Fruit fly (Drosophila melanogaster) whole organism, embryonic: ENCODE results near the gene hng2.

Experiments
- Abd-B ChIP-seq: fragments of 200-800 bp; sonication (Bioruptor generic); optimal IDR thresholded peaks from 2 replicates; lab custom pipeline; 2018; ENCODE audit warnings: missing biosample characterization, mild to moderate bottlenecking, missing genetic modification characterization, moderate library complexity
- Antp ChIP-seq: fragments of 200-800 bp; sonication (Bioruptor generic); optimal IDR thresholded peaks from 3 replicates; lab custom pipeline; 2016; ENCODE audit warnings: missing biosample characterization, missing genetic modification characterization
- Bgb ChIP-seq: fragments of 200-800 bp; sonication (Bioruptor generic); IDR thresholded peaks from 2 replicates; pipeline ENCODE4 v1.3.6; 2022; ENCODE audit warnings: missing biosample characterization, missing genetic modification characterization; ENCODE audit not compliant: partially characterized antibody
- CG10565 ChIP-seq: fragments of 200-800 bp; sonication (Bioruptor generic); optimal IDR thresholded peaks from 3 replicates; lab custom pipeline; 2016; ENCODE audit warnings: missing biosample characterization, mild to moderate bottlenecking, missing genetic modification characterization
- CG11695 ChIP-seq: fragments of 200-800 bp; sonication (Bioruptor generic); IDR thresholded peaks from 3 replicates; pipeline ENCODE4 v1.3.6; 2022; ENCODE audit warnings: missing biosample characterization, missing genetic modification characterization
- CG11696 ChIP-seq: fragments of 200-800 bp; sonication (Bioruptor generic); IDR thresholded peaks from 2 replicates; pipeline ENCODE4 v1.3.6; 2022; ENCODE audit warnings: missing biosample characterization, missing genetic modification characterization
- CG1602 ChIP-seq: fragments of 200-800 bp; sonication (Bioruptor generic); optimal IDR thresholded peaks from 3 replicates; lab custom pipeline; 2016; ENCODE audit warnings: missing biosample characterization, missing genetic modification characterization
- CG17361 ChIP-seq: fragments of 200-800 bp; sonication (Bioruptor generic); IDR thresholded peaks from 3 replicates; pipeline ENCODE4 v1.3.6; 2022; ENCODE audit warnings: missing biosample characterization, missing genetic modification characterization
- CG1832 ChIP-seq: fragments of 200-800 bp; sonication (Bioruptor generic); optimal IDR thresholded peaks from 2 replicates; lab custom pipeline; 2017; ENCODE audit warnings: missing biosample characterization, mild to moderate bottlenecking, missing genetic modification characterization, inconsistent platforms
- CG2120 ChIP-seq: fragments of 200-800 bp; sonication (Bioruptor generic); optimal IDR thresholded peaks from 3 replicates; lab custom pipeline; 2016; ENCODE audit warnings: missing biosample characterization, missing genetic modification characterization
- CG2889 ChIP-seq: fragments of 200-800 bp; sonication (Bioruptor generic); IDR thresholded peaks from 3 replicates; pipeline ENCODE4 v1.3.6; 2022; ENCODE audit warnings: missing biosample characterization, missing genetic modification characterization
- CG30431 ChIP-seq: fragments of 200-800 bp; sonication (Bioruptor generic); optimal IDR thresholded peaks from 2 replicates; lab custom pipeline; 2017; ENCODE audit warnings: missing biosample characterization, missing genetic modification characterization
- CG31388 ChIP-seq: fragments of 200-800 bp; sonication (Bioruptor generic); optimal IDR thresholded peaks from 2 replicates; lab custom pipeline; 2016; ENCODE audit warnings: missing biosample characterization, missing genetic modification characterization
- CG33557 ChIP-seq: fragments of 200-800 bp; sonication (Bioruptor generic); optimal IDR thresholded peaks from 2 replicates; lab custom pipeline; 2019; ENCODE audit warnings: missing biosample characterization, mild to moderate bottlenecking, missing genetic modification characterization, moderate library complexity
- CG4820 ChIP-seq: fragments of 200-800 bp; sonication (Bioruptor generic); optimal IDR thresholded peaks from 3 replicates; lab custom pipeline; 2016; ENCODE audit warnings: missing biosample characterization, missing genetic modification characterization
- CG7556 ChIP-seq: fragments of 200-800 bp; sonication (Bioruptor generic); optimal IDR thresholded peaks from 2 replicates; lab custom pipeline; 2017; ENCODE audit warnings: missing biosample characterization, mild to moderate bottlenecking, missing genetic modification characterization
- CG7987 ChIP-seq: fragments of 200-800 bp; sonication (Bioruptor generic); optimal IDR thresholded peaks from 2 replicates; lab custom pipeline; 2018; ENCODE audit warnings: missing biosample characterization, mild to moderate bottlenecking, missing genetic modification characterization, moderate library complexity
- CG9817 ChIP-seq: fragments of 200-800 bp; sonication (Bioruptor generic); optimal IDR thresholded peaks from 2 replicates; lab custom pipeline; 2018; ENCODE audit warnings: missing biosample characterization, mild to moderate bottlenecking, missing genetic modification characterization, moderate library complexity
- Chrac-16 ChIP-seq: fragments of 200-800 bp; sonication (Bioruptor generic); optimal IDR thresholded peaks from 3 replicates; lab custom pipeline; 2016; ENCODE audit warnings: missing biosample characterization, missing genetic modification characterization
- CrebB ChIP-seq: fragments of 200-800 bp; sonication (Bioruptor generic); optimal IDR thresholded peaks from 3 replicates; lab custom pipeline; 2018; ENCODE audit warnings: missing biosample characterization, mild to moderate bottlenecking, missing genetic modification characterization
- Dad ChIP-seq: fragments of 200-800 bp; sonication (Bioruptor generic); optimal IDR thresholded peaks from 3 replicates; lab custom pipeline; 2016; ENCODE audit warnings: missing biosample characterization, missing genetic modification characterization
- H2.0 ChIP-seq: fragments of 200-800 bp; sonication (Bioruptor generic); IDR thresholded peaks from 2 replicates; pipeline ENCODE4 v1.3.6; 2022; ENCODE audit warnings: missing biosample characterization, missing genetic modification characterization
- HHEX ChIP-seq: fragments of 200-800 bp; sonication (Bioruptor generic); optimal IDR thresholded peaks from 3 replicates; lab custom pipeline; 2017; ENCODE audit warnings: missing biosample characterization, mild to moderate bottlenecking, missing genetic modification characterization, missing genetic modification reagents
- Hr39 ChIP-seq: fragments of >200 bp; optimal IDR thresholded peaks from 2 replicates; lab custom pipeline; 2017
- Hsf ChIP-seq: fragments of 200-800 bp; sonication (Bioruptor generic); optimal IDR thresholded peaks from 3 replicates; lab custom pipeline; 2016; ENCODE audit warnings: missing biosample characterization, missing genetic modification characterization
- Lhr ChIP-seq: fragments of 200-800 bp; sonication (Bioruptor generic); optimal IDR thresholded peaks from 3 replicates; lab custom pipeline; 2017; ENCODE audit warnings: mild to moderate bottlenecking, missing biosample characterization, missing genetic modification reagents, missing genetic modification characterization
- Nf-YA ChIP-seq: fragments of 200-800 bp; sonication (Bioruptor generic); IDR thresholded peaks from 2 replicates; pipeline ENCODE4 v1.3.6; 2022; ENCODE audit warnings: missing biosample characterization, missing genetic modification characterization
- Nf-YB ChIP-seq: fragments of 200-800 bp; sonication (Bioruptor generic); optimal IDR thresholded peaks from 3 replicates; lab custom pipeline; 2019; ENCODE audit warnings: missing biosample characterization, mild to moderate bottlenecking, missing genetic modification characterization, moderate library complexity
- Rx ChIP-seq: fragments of 200-800 bp; sonication (Bioruptor generic); IDR thresholded peaks from 2 replicates; pipeline ENCODE4 v1.3.6; 2022; ENCODE audit warnings: missing biosample characterization, missing genetic modification characterization
- Usf ChIP-seq: fragments of 200-800 bp; sonication (Bioruptor generic); optimal IDR thresholded peaks from 2 replicates; lab custom pipeline; 2017; ENCODE audit warnings: missing genotype, missing biosample characterization, missing genetic modification characterization
- az2 ChIP-seq: fragments of 200-800 bp; sonication (Bioruptor generic); optimal IDR thresholded peaks from 3 replicates; lab custom pipeline; 2016; ENCODE audit warnings: missing biosample characterization, missing genetic modification characterization
- bbx ChIP-seq: fragments of 200-800 bp; sonication (Bioruptor generic); IDR thresholded peaks from 2 replicates; pipeline ENCODE4 v1.3.6; 2022; ENCODE audit warnings: missing biosample characterization, missing genetic modification characterization; ENCODE audit not compliant: partially characterized antibody
- btn ChIP-seq: fragments of 200-800 bp; sonication (Bioruptor generic); optimal IDR thresholded peaks from 2 replicates; lab custom pipeline; 2016; ENCODE audit warnings: missing biosample characterization, missing genetic modification characterization
- caup ChIP-seq: fragments of 200-800 bp; sonication (Bioruptor generic); optimal IDR thresholded peaks from 3 replicates; lab custom pipeline; 2017; ENCODE audit warnings: missing biosample characterization, mild to moderate bottlenecking, missing genetic modification characterization, moderate library complexity; ENCODE audit not compliant: severe bottlenecking
- crc ChIP-seq: fragments of 200-800 bp; sonication (Bioruptor generic); optimal IDR thresholded peaks from 2 replicates; lab custom pipeline; 2016; ENCODE audit warnings: missing biosample characterization, missing genetic modification characterization
- ewg ChIP-seq: fragments of 200-800 bp; sonication (Bioruptor generic); optimal IDR thresholded peaks from 3 replicates; lab custom pipeline; 2017; ENCODE audit warnings: mild to moderate bottlenecking, missing biosample characterization, missing genetic modification reagents, missing genetic modification characterization
- eyg ChIP-seq: fragments of 200-800 bp; sonication (Bioruptor generic); optimal IDR thresholded peaks from 3 replicates; lab custom pipeline; 2016; ENCODE audit warnings: missing biosample characterization, missing genetic modification characterization
- ftz-f1 ChIP-seq: fragments of 200-800 bp; sonication (Bioruptor generic); optimal IDR thresholded peaks from 2 replicates; lab custom pipeline; 2016; ENCODE audit warnings: missing biosample characterization, missing genetic modification characterization
- gsb ChIP-seq: fragments of 200-800 bp; sonication (Bioruptor generic); IDR thresholded peaks from 2 replicates; pipeline ENCODE4 v1.3.6; 2022; ENCODE audit warnings: missing biosample characterization, missing genetic modification characterization
- maf-S ChIP-seq: fragments of 200-800 bp; sonication (Bioruptor generic); optimal IDR thresholded peaks from 2 replicates; lab custom pipeline; 2016; ENCODE audit warnings: missing biosample characterization, missing genetic modification characterization
- nerfin-2 ChIP-seq: fragments of 200-800 bp; sonication (Bioruptor generic); IDR thresholded peaks from 2 replicates; pipeline ENCODE4 v1.3.6; 2022; ENCODE audit warnings: missing biosample characterization, missing genetic modification characterization; ENCODE audit not compliant: partially characterized antibody
- nmo ChIP-seq: fragments of 200-800 bp; sonication (Bioruptor generic); optimal IDR thresholded peaks from 2 replicates; lab custom pipeline; 2018; ENCODE audit warnings: missing biosample characterization, mild to moderate bottlenecking, missing genetic modification characterization, moderate library complexity
- otp ChIP-seq: fragments of 200-800 bp; sonication (Bioruptor generic); IDR thresholded peaks from 3 replicates; pipeline ENCODE4, ENCODE4 v1.3.6; 2022; ENCODE audit warnings: missing biosample characterization, missing genetic modification characterization
- pros ChIP-seq: fragments of 200-800 bp; sonication (Bioruptor generic); optimal IDR thresholded peaks from 3 replicates; lab custom pipeline; 2019; ENCODE audit warnings: missing biosample characterization, mild to moderate bottlenecking, missing genetic modification characterization, moderate library complexity
- row ChIP-seq: fragments of 200-800 bp; sonication (Bioruptor generic); IDR thresholded peaks from 3 replicates; pipeline ENCODE4 v1.3.6; 2022; ENCODE audit warnings: missing biosample characterization, missing genetic modification characterization
- sqz ChIP-seq: fragments of 200-800 bp; sonication (Bioruptor generic); optimal IDR thresholded peaks from 3 replicates; lab custom pipeline; 2018; ENCODE audit warnings: missing biosample characterization, mild to moderate bottlenecking, missing genetic modification characterization
- tna ChIP-seq: fragments of 200-800 bp; sonication (Bioruptor generic); IDR thresholded peaks from 2 replicates; pipeline ENCODE4 v1.3.6; 2022; ENCODE audit warnings: missing biosample characterization, missing genetic modification characterization; ENCODE audit not compliant: partially characterized antibody
- toy ChIP-seq: fragments of 200-800 bp; sonication (Bioruptor generic); IDR thresholded peaks from 2 replicates; pipeline ENCODE4 v1.3.6; 2022; ENCODE audit warnings: missing biosample characterization, missing genetic modification characterization
- z ChIP-seq: fragments of 200-800 bp; sonication (Bioruptor generic); IDR thresholded peaks from 3 replicates; pipeline ENCODE4 v1.3.6; 2022; ENCODE audit warnings: missing biosample characterization, missing genetic modification characterization

The hng2 gene

dm6 chr3R:8810397-8811184, 4.5 kb downstream of the hng2 start (continued):
- TF ChIP-seq CG1602 (GFP tag; lab: Kevin White, UChicago) (peak; percentile 66), Nf-YB (GFP tag; lab: Kevin White, UChicago) (peak; percentile 71), CG2889 (GFP tag; lab: Robert Waterston, UW) (peak; percentile 43; the same call in 2 of the 3 replicates), nmo (GFP tag; lab: Kevin White, UChicago) (peak; percentile 53), Antp (GFP tag; lab: Kevin White, UChicago) (no peak), btn (GFP tag; lab: Kevin White, UChicago) (peak; percentile 80), CG7987 (GFP tag; lab: Kevin White, UChicago) (peak; percentile 99), CG9817 (tag; lab: Kevin White, UChicago) (peak; percentile 56), Rx (GFP tag; lab: Robert Waterston, UW) (peak; percentile 66), z (GFP tag; lab: Robert Waterston, UW) (peak; percentile 63; the same call in 1 of the 3 replicates), Dad (GFP tag; lab: Kevin White, UChicago) (peak; percentile 24), CG17361 (no peak; the same call in 2 of the 3 replicates), CG2120 (GFP tag; lab: Kevin White, UChicago) (peak; percentile 64), maf-S (GFP tag; lab: Kevin White, UChicago) (peak; percentile 47), eyg (GFP tag; lab: Kevin White, UChicago) (peak; percentile 61), bbx (GFP tag; lab: Robert Waterston, UW) (no peak), Lhr (GFP tag; lab: Kevin White, UChicago) (peak; percentile 81), Usf (peak; percentile 22), Hsf (GFP tag; lab: Kevin White, UChicago) (peak; percentile 27), nerfin-2 (GFP tag; lab: Robert Waterston, UW) (no peak), row (GFP tag; lab: Robert Waterston, UW) (no peak; the same call in 2 of the 3 replicates), ftz-f1 (GFP tag; lab: Kevin White, UChicago) (no peak), CG33557 (peak; percentile 89), CG31388 (GFP tag; lab: Kevin White, UChicago) (no peak), tna (GFP tag; lab: Robert Waterston, UW) (no peak), ewg (peak; percentile 74), CG30431 (GFP tag; lab: Kevin White, UChicago) (no peak), CG1832 (no peak), CG10565 (no peak), CG11696 (GFP tag; lab: Robert Waterston, UW) (peak; percentile 73), toy (GFP tag; lab: Robert Waterston, UW) (peak; percentile 14; the same call in 1 of the 2 replicates), otp (peak; percentile 89), Hr39 (no peak), CG4820 (GFP tag; lab: Kevin White, UChicago) (peak; percentile 50), Bgb (GFP tag; lab: Robert Waterston, UW) (peak; percentile 25; the same call in 1 of the 2 replicates), sqz (GFP tag; lab: Kevin White, UChicago) (peak; percentile 85), CG11695 (GFP tag; lab: Robert Waterston, UW) (peak; percentile 26; the same call in 1 of the 3 replicates), CG7556 (GFP tag; lab: Kevin White, UChicago) (peak; percentile 59), HHEX (GFP tag; lab: Kevin White, UChicago) (peak; percentile 93), pros (GFP tag; lab: Kevin White, UChicago) (peak; percentile 78), CrebB (tag; lab: Kevin White, UChicago) (peak; percentile 97), gsb (GFP tag; lab: Robert Waterston, UW) (peak; percentile 69), Abd-B (GFP tag; lab: Kevin White, UChicago) (peak; percentile 72), Chrac-16 (GFP tag; lab: Kevin White, UChicago) (no peak), caup (GFP tag; lab: Kevin White, UChicago) (peak; percentile 93), crc (GFP tag; lab: Kevin White, UChicago) (no peak), H2.0 (GFP tag; lab: Robert Waterston, UW) (peak; percentile 36; the same call in 1 of the 2 replicates), Nf-YA (peak; percentile 70), az2 (GFP tag; lab: Kevin White, UChicago) (peak; percentile 41)
